Fruit fly (Drosophila melanogaster) whole organism, pupa: ENCODE data around the gene Cchl.

Experiments used
- CG14655 ChIP-seq: fragments of 200-800 bp; sonication (Bioruptor generic); optimal IDR thresholded peaks from 3 replicates; lab custom pipeline; 2017; ENCODE audit warnings: mild to moderate bottlenecking, missing biosample characterization, missing genetic modification reagents, missing genetic modification characterization
- CG4496 ChIP-seq: fragments of 200-800 bp; sonication (Bioruptor generic); IDR thresholded peaks from 3 replicates; pipeline ENCODE4 v1.3.6; 2022; ENCODE audit warnings: missing biosample characterization, missing genetic modification characterization
- CG8159 ChIP-seq: fragments of 200-800 bp; sonication (Bioruptor generic); optimal IDR thresholded peaks from 3 replicates; lab custom pipeline; 2018; ENCODE audit warnings: missing biosample characterization, mild to moderate bottlenecking, missing genetic modification characterization, moderate library complexity
- CG8301 ChIP-seq: fragments of 200-800 bp; sonication (Bioruptor generic); optimal IDR thresholded peaks from 2 replicates; lab custom pipeline; 2018; ENCODE audit warnings: missing biosample characterization, mild to moderate bottlenecking, missing genetic modification characterization
- CG9948 ChIP-seq: fragments of 200-800 bp; sonication (Bioruptor generic); optimal IDR thresholded peaks from 2 replicates; lab custom pipeline; 2018; ENCODE audit warnings: missing biosample characterization, mild to moderate bottlenecking, missing genetic modification characterization, moderate library complexity
- D1 ChIP-seq: fragments of 200-800 bp; sonication (Bioruptor generic); optimal IDR thresholded peaks from 2 replicates; lab custom pipeline; 2018; ENCODE audit warnings: missing biosample characterization, mild to moderate bottlenecking, missing genetic modification characterization, moderate library complexity
- EcR ChIP-seq: fragments of 200-800 bp; sonication (Bioruptor generic); optimal IDR thresholded peaks from 3 replicates; lab custom pipeline; 2019; ENCODE audit warnings: missing biosample characterization, missing genetic modification characterization, mild to moderate bottlenecking, moderate library complexity, missing genetic modification reagents
- fd96Ca ChIP-seq: fragments of 200-800 bp; sonication (Bioruptor generic); IDR thresholded peaks from 3 replicates; pipeline ENCODE4 v1.3.6; 2022; ENCODE audit warnings: missing biosample characterization, missing genetic modification characterization
- gl ChIP-seq: fragments of 200-800 bp; sonication (Bioruptor generic); optimal IDR thresholded peaks from 2 replicates; lab custom pipeline; 2018; ENCODE audit warnings: missing biosample characterization, mild to moderate bottlenecking, missing genetic modification characterization

dm6 chr3R:22042982-22043381, 15.7 kb upstream of the Cchl start:
- TF ChIP-seq D1 (tag; lab: Kevin White, UChicago), result no peak
- no peak for TF ChIP-seq CG9948 (tag; lab: Kevin White, UChicago)
- TF ChIP-seq fd96Ca (GFP tag; lab: Robert Waterston, UW), result no peak
- TF ChIP-seq CG4496 (GFP tag; lab: Robert Waterston, UW), result no peak
- no peak for TF ChIP-seq EcR (GFP tag; lab: Kevin White, UChicago)
- no peak for TF ChIP-seq CG8301 (tag; lab: Kevin White, UChicago)
- no peak for TF ChIP-seq CG8159 (tag; lab: Kevin White, UChicago)
- TF ChIP-seq gl (tag; lab: Kevin White, UChicago), result no peak
- no peak for TF ChIP-seq CG14655 (GFP tag; lab: Kevin White, UChicago)
